Fruit fly (Drosophila melanogaster): ENCODE data around the gene CG4456.

DNA sequence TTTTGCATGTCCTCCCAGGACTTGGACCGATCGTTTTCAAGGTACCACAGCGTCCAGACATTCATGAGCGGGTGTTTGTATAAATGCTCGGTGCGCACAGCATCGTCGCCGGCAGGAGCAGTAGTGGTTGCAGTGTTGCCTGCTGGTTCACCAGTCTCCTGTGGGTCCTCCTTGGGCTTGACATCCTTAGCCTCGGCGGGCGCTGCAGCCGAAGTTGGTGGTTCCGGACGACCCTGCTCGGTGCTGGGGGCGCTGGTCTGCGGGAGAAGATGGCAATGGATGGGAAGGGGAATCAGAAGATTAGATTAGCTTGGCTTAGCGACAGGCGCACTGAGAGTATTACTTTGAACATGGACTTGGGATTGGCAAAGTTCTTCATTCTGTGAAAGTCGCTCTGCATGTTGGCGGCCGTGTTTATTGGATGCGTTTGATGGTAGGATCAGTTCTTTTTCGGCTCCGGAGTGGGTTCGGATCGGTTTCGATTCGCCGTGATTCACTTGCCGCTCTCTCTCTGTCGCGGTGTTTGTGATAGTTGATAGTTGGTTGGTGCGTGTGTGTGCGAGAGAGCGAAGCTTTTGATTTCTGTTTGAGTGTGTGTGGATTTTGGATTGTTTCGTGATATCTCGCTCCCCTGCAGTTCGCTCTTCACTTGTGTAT, 28.3 kb downstream of the CG4456 start:
- TF ChIP-seq OdsH (GFP tag; optimal IDR thresholded peaks at IDR 0.05), result no peak
- TF ChIP-seq N (GFP tag; optimal IDR thresholded peaks at IDR 0.05), result no peak
- no peak for TF ChIP-seq tai (GFP tag; optimal IDR thresholded peaks at IDR 0.05)
